Worm (Caenorhabditis elegans) whole organism, late embryonic: Measurements from ENCODE around the gene ptp-1.

Experiments used
- C08G9.2 ChIP-seq: sonication (generic microtip); optimal IDR thresholded peaks from 2 replicates; lab custom pipeline; 2016; ENCODE audit warnings: mild to moderate bottlenecking, missing genetic modification characterization, moderate library complexity, missing compliant biosample characterization
- F13H6.1 ChIP-seq: sonication (generic microtip); optimal IDR thresholded peaks from 2 replicates; lab custom pipeline; 2016; ENCODE audit warnings: missing genetic modification characterization, missing compliant biosample characterization
- ama-1 ChIP-seq: fragments of 150-350 bp; optimal IDR thresholded peaks from 2 replicates; lab custom pipeline; 2014
- ceh-48 ChIP-seq: sonication (generic microtip); optimal IDR thresholded peaks from 2 replicates; lab custom pipeline; 2016; ENCODE audit warnings: missing genetic modification characterization, inconsistent platforms, missing compliant biosample characterization
- ets-4 ChIP-seq: sonication (generic microtip); optimal IDR thresholded peaks from 2 replicates; lab custom pipeline; 2016; ENCODE audit warnings: missing genetic modification characterization, missing compliant biosample characterization
- fkh-10 ChIP-seq: fragments of 150-350 bp; optimal IDR thresholded peaks from 2 replicates; lab custom pipeline; 2014; ENCODE audit warnings: missing biosample characterization, missing genetic modification reagents, missing genetic modification characterization
- hlh-13 ChIP-seq: fragments of 200-800 bp; sonication (Bioruptor generic); optimal IDR thresholded peaks from 2 replicates; lab custom pipeline; 2018; ENCODE audit warnings: mild to moderate bottlenecking, missing genetic modification characterization, missing compliant biosample characterization
- lin-11 ChIP-seq: fragments of 200-800 bp; sonication (Bioruptor generic); optimal IDR thresholded peaks from 2 replicates; lab custom pipeline; 2018; ENCODE audit warnings: mild to moderate bottlenecking, missing genetic modification characterization, missing compliant biosample characterization
- nfya-1 ChIP-seq: sonication (generic microtip); optimal IDR thresholded peaks from 2 replicates; lab custom pipeline; 2017; ENCODE audit warnings: missing genetic modification characterization, mild to moderate bottlenecking, missing compliant biosample characterization, antibody characterized with exemption, moderate library complexity
- pha-2 ChIP-seq: sonication (generic microtip); optimal IDR thresholded peaks from 2 replicates; lab custom pipeline; 2017; ENCODE audit warnings: mild to moderate bottlenecking, missing genetic modification characterization, missing compliant biosample characterization
- pqm-1 ChIP-seq: sonication (generic microtip); optimal IDR thresholded peaks from 2 replicates; lab custom pipeline; 2016; ENCODE audit warnings: missing genetic modification characterization, missing compliant biosample characterization
- sox-4 ChIP-seq: sonication (generic microtip); optimal IDR thresholded peaks from 2 replicates; lab custom pipeline; 2017; ENCODE audit warnings: mild to moderate bottlenecking, missing genetic modification characterization, inconsistent platforms, missing compliant biosample characterization
- syd-9 ChIP-seq: sonication (generic microtip); optimal IDR thresholded peaks from 2 replicates; lab custom pipeline; 2016; ENCODE audit warnings: mild to moderate bottlenecking, missing genetic modification characterization, moderate library complexity, missing compliant biosample characterization

DNA sequence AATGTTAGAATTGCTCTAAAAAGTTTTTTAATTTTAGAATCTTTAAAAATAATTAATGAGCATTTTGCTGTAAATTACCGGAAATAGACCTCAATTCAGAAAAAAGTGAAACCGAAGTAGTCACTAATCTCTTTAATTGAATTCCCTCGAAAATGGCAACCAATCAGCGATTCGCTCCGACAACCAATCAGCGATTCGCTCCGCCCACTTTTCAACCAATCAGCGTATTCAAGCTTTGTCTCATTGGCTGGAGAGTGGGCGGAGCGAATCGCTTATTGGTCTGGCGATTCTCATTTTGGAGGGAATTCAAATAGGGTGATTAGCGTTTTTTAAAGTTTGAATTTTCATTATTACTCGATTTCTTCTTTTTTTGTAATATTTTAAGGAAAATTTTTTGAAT is 44.4 kb downstream of the ptp-1 start:
- peak; percentile 96 for TF ChIP-seq nfya-1
- TF ChIP-seq ama-1 = no peak
- TF ChIP-seq fkh-10 (GFP tag; lab: Kevin White, UChicago) = no peak
- TF ChIP-seq pqm-1 (tag; lab: Kevin White, UChicago) = no peak
- no peak for TF ChIP-seq F13H6.1 (tag; lab: Kevin White, UChicago)
- no peak for TF ChIP-seq ceh-48 (tag; lab: Kevin White, UChicago)
- TF ChIP-seq sox-4 (tag; lab: Kevin White, UChicago) = no peak
- TF ChIP-seq lin-11 (tag; lab: Kevin White, UChicago) = no peak
- no peak for TF ChIP-seq syd-9 (tag; lab: Kevin White, UChicago)
- no peak for TF ChIP-seq C08G9.2 (tag; lab: Kevin White, UChicago)
- no peak for TF ChIP-seq hlh-13 (GFP tag; lab: Kevin White, UChicago)
- TF ChIP-seq pha-2 (tag; lab: Kevin White, UChicago) = no peak
- TF ChIP-seq ets-4 (tag; lab: Kevin White, UChicago) = no peak
